Worm (Caenorhabditis elegans): Measurements from ENCODE around the gene F22F7.8.

Gene F22F7.8

ce11 chrV:2126554-2126953 lies 4.8 kb upstream of the F22F7.8 start:
- peak; percentile 51 for TF ChIP-seq nhr-129 (tag; optimal IDR thresholded peaks at IDR 0.05)
- no peak for TF ChIP-seq peb-1 (tag; optimal IDR thresholded peaks at IDR 0.05)

DNA sequence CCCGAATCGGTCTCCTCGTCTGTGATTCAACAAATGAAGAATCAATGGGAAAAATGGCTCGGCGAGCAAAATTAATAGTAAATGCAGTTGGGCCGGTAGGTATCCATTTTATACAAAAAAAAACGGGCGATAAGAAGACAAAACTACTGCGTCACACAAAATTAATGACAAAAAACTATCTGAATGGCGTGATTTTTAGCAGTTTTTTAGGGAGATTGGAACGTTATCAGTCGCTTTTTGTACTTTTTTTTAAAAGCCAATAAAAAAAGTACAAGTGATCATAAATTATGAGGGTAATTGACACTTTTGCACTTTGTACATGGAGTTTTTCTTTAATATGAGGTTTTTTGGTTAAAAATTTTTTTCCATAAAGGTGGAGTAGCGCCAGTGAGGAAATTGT lies 1.4 kb upstream of the F22F7.8 start:
- peak; percentile 7 for TF ChIP-seq fos-1 (tag; optimal IDR thresholded peaks at IDR 0.05)
- no peak for TF ChIP-seq F13H6.1 (tag; optimal IDR thresholded peaks at IDR 0.05)

DNA sequence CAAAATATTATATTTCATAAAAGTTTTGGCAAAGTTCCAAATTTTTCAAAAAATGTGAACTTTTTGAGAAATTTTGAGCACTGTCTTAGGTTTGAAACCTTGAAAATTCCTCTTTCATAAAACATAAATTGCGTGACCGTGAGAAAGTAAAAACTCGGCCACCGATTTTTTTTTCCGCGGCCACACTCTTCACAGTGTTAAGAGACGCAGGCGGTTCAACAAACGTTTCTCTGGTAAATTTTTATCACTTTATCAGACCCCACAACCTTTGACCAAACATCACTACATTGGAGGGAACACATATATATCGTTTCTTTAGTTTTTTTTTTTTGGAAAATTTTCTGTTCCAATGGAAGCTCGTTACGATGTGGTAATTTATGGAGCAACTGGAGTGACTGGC lies 757 bp upstream of the F22F7.8 start, which contains the start of gene F22F7.2:
Gene F22F7.2, plus strand, starts transcription at position 266 of the 400 bp plus-strand sequence.
- TF ChIP-seq nhr-129 (tag; optimal IDR thresholded peaks at IDR 0.05) (no peak), C34F6.9 (tag; optimal IDR thresholded peaks at IDR 0.05) (no peak), sma-9 (GFP tag; optimal IDR thresholded peaks at IDR 0.05) (peak; percentile 16), sma-9 (tag; optimal IDR thresholded peaks at IDR 0.05) (no peak), lin-13 (GFP tag; optimal IDR thresholded peaks at IDR 0.05) (no peak), crh-2 (tag; optimal IDR thresholded peaks at IDR 0.05) (peak; percentile 14)

DNA sequence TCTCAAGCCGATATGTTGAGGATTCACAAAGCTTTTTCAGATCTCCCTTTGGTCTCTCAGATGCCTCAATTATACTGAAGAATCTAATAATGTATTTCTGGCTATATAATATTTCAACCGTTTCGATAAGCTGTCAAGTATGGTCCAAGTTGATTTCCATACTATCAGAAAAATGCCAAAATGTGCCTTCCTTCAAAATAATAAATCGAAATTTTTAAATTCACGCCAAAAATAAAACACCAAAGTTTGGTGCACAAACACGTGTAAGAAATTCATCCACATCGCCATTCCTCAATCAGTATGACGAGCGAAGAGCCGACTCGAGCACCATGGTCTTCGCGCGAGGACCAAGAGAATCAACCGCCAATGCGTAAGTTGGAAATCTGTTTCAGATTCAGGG lies 2.2 kb downstream of the F22F7.8 start, which contains the start of gene F22F7.11:
Gene F22F7.11, plus strand, starts transcription at position 301 of the 400 bp plus-strand sequence.
- TF ChIP-seq peb-1 (tag; optimal IDR thresholded peaks at IDR 0.05) (no peak), zag-1 (tag; optimal IDR thresholded peaks at IDR 0.05) (no peak), dmd-4 (tag; optimal IDR thresholded peaks at IDR 0.05) (no peak), nhr-12 (tag; optimal IDR thresholded peaks at IDR 0.05) (no peak), sma-3 (GFP tag; optimal IDR thresholded peaks at IDR 0.05) (no peak), mab-5 (tag; optimal IDR thresholded peaks at IDR 0.05) (no peak), unc-39 (tag; optimal IDR thresholded peaks at IDR 0.05) (no peak), elt-1 (tag; optimal IDR thresholded peaks at IDR 0.05) (no peak), lin-13 (GFP tag; optimal IDR thresholded peaks at IDR 0.05) (no peak), F13H6.1 (tag; optimal IDR thresholded peaks at IDR 0.05) (no peak), crh-2 (tag; optimal IDR thresholded peaks at IDR 0.05) (no peak), R02D3.7 (tag; optimal IDR thresholded peaks at IDR 0.05) (no peak), nhr-6 (tag; optimal IDR thresholded peaks at IDR 0.05) (no peak), nhr-11 (tag; optimal IDR thresholded peaks at IDR 0.05) (no peak), sem-4 (tag; optimal IDR thresholded peaks at IDR 0.05) (no peak)

ce11 chrV:2118574-2118973 lies 3.2 kb downstream of the F22F7.8 start, which contains the start of gene bgnt-1.2:
Gene bgnt-1.2, minus strand, starts transcription at chrV:2118674.
- TF ChIP-seq nhr-12 (tag; optimal IDR thresholded peaks at IDR 0.05) (no peak), unc-62 (GFP tag; optimal IDR thresholded peaks at IDR 0.05) (no peak), lsy-2 (tag; optimal IDR thresholded peaks at IDR 0.05) (no peak), fos-1 (tag; optimal IDR thresholded peaks at IDR 0.05) (no peak), ceh-82 (tag; optimal IDR thresholded peaks at IDR 0.05) (no peak), nhr-237 (tag; optimal IDR thresholded peaks at IDR 0.05) (no peak), nhr-6 (tag; optimal IDR thresholded peaks at IDR 0.05) (no peak), elt-3 (tag; optimal IDR thresholded peaks at IDR 0.05) (no peak), sma-9 (GFP tag; optimal IDR thresholded peaks at IDR 0.05) (no peak), sma-9 (tag; optimal IDR thresholded peaks at IDR 0.05) (no peak), crh-2 (tag; optimal IDR thresholded peaks at IDR 0.05) (no peak), nhr-77 (tag; optimal IDR thresholded peaks at IDR 0.05) (no peak), unc-39 (tag; optimal IDR thresholded peaks at IDR 0.05) (no peak), sem-4 (tag; optimal IDR thresholded peaks at IDR 0.05) (no peak), lin-11 (tag; optimal IDR thresholded peaks at IDR 0.05) (no peak), zag-1 (tag; optimal IDR thresholded peaks at IDR 0.05) (no peak), nhr-21 (tag; optimal IDR thresholded peaks at IDR 0.05) (no peak), unc-55 (GFP tag; optimal IDR thresholded peaks at IDR 0.05) (no peak)

DNA sequence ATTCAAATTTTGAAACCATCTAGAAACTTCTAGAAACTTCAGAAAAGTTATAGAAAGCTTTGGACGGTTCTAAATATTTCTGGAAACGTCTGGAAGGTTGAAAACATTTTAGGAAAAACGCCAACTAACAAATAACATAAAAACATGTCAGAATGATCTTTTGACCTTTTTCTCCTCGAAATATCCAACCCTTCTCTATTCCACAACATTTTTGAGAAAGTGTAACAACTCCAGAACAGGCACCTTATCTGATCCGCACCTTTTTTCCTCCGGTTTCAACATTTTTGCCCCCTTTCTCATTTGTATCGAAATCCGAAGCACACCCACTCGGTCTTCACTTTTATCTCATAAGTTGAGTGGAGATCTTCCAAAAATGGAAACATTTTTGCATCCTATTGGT lies 11.4 kb downstream of the F22F7.8 start, which contains the start of gene F22F7.3:
Gene F22F7.3, plus strand, starts transcription at position 301 of the 400 bp plus-strand sequence.
- TF ChIP-seq nhr-21 (tag; optimal IDR thresholded peaks at IDR 0.05), result no peak
- TF ChIP-seq lin-13 (GFP tag; optimal IDR thresholded peaks at IDR 0.05), result no peak
- no peak for TF ChIP-seq snpc-4 (tag; optimal IDR thresholded peaks at IDR 0.05)
- TF ChIP-seq nhr-23 (tag; optimal IDR thresholded peaks at IDR 0.05), result no peak
- no peak for TF ChIP-seq ZK546.5 (tag; optimal IDR thresholded peaks at IDR 0.05)
- TF ChIP-seq skn-1 (tag; optimal IDR thresholded peaks at IDR 0.05), result no peak
- TF ChIP-seq nhr-25 (tag; optimal IDR thresholded peaks at IDR 0.05), result no peak
- TF ChIP-seq mbf-1 (tag; optimal IDR thresholded peaks at IDR 0.05), result no peak
- TF ChIP-seq nhr-6 (tag; optimal IDR thresholded peaks at IDR 0.05), result no peak
- no peak for TF ChIP-seq zag-1 (tag; optimal IDR thresholded peaks at IDR 0.05)
- TF ChIP-seq sma-9 (GFP tag; optimal IDR thresholded peaks at IDR 0.05), result no peak
- no peak for TF ChIP-seq sma-9 (tag; optimal IDR thresholded peaks at IDR 0.05)
- no peak for TF ChIP-seq nhr-237 (tag; optimal IDR thresholded peaks at IDR 0.05)
- TF ChIP-seq alr-1 (tag; optimal IDR thresholded peaks at IDR 0.05), result no peak
- TF ChIP-seq sma-3 (GFP tag; optimal IDR thresholded peaks at IDR 0.05), result no peak
- no peak for TF ChIP-seq ztf-1 (GFP tag; conservative IDR thresholded peaks at IDR 0.05)
- no peak for TF ChIP-seq gmeb-1 (tag; optimal IDR thresholded peaks at IDR 0.05)
- TF ChIP-seq elt-3 (tag; optimal IDR thresholded peaks at IDR 0.05), result no peak

All from whole organism, L2 larva.